Worm (Caenorhabditis elegans) whole organism, L4 larva: Measurements from ENCODE around the gene str-254.

Experiments
- T26A8.4 ChIP-seq: fragments of 200-800 bp; sonication (Bioruptor generic); IDR thresholded peaks from 2 replicates; pipeline ENCODE4 v1.3.6; 2022; ENCODE audit warnings: missing genetic modification characterization, missing compliant biosample characterization
- Y105C5A.15 ChIP-seq: fragments of 200-800 bp; sonication (Bioruptor generic); IDR thresholded peaks from 2 replicates; pipeline ENCODE4 v1.3.6; 2022; ENCODE audit warnings: missing genetic modification characterization, missing compliant biosample characterization
- aha-1 ChIP-seq: fragments of 150-350 bp; peaks from one replicate; lab custom pipeline; 2014; ENCODE audit warnings: missing biosample characterization, missing genetic modification characterization
- dpl-1 ChIP-seq: fragments of 150-350 bp; optimal IDR thresholded peaks from 2 replicates; lab custom pipeline; 2014; ENCODE audit warnings: missing biosample characterization, missing genetic modification reagents, missing genetic modification characterization
- hmg-1.1 ChIP-seq: fragments of 200-800 bp; sonication (Bioruptor generic); IDR thresholded peaks from 2 replicates; pipeline ENCODE4 v1.3.6; 2022; ENCODE audit warnings: missing genetic modification reagents, missing genetic modification characterization, missing compliant biosample characterization
- nhr-237 ChIP-seq: sonication (generic microtip); optimal IDR thresholded peaks from 2 replicates; lab custom pipeline; 2017; ENCODE audit warnings: missing biosample characterization, missing genetic modification characterization
- nhr-25 ChIP-seq: sonication (generic microtip); optimal IDR thresholded peaks from 2 replicates; lab custom pipeline; 2017; ENCODE audit warnings: missing genetic modification characterization, mild to moderate bottlenecking, missing compliant biosample characterization, antibody characterized with exemption, moderate library complexity, borderline replicate concordance; ENCODE audit not compliant: insufficient read depth
- skn-1 ChIP-seq: fragments of 150-350 bp; optimal IDR thresholded peaks from 2 replicates; lab custom pipeline; 2014; ENCODE audit warnings: missing biosample characterization, missing genetic modification characterization
- unc-39 ChIP-seq: sonication (generic microtip); optimal IDR thresholded peaks from 2 replicates; lab custom pipeline; 2017; ENCODE audit warnings: missing biosample characterization, missing genetic modification characterization

DNA sequence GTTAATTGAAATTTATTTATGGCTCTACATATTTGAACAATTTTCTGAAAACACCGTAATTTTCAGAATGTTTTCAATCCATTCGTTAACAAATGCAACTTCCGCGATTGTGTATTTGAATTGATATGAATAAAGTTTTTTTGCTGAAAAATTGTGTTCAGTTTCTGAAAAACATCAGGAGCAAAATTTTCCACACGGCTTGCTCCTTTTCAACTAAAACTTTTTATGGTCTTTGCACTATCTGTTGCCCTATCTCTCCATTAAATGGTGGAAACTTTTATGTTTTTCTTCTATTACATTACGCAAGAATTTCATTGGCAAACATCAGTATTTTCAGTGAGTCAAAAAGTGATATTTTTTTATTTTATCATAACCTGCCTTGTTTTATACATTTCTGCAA is 4.5 kb downstream of the str-254 start, which contains the start of gene F10A3.4:
- no peak for TF ChIP-seq T26A8.4 (GFP tag; lab: Robert Waterston, UW)
- no peak for TF ChIP-seq Y105C5A.15
- no peak for TF ChIP-seq nhr-237 (tag; lab: Kevin White, UChicago)
- no peak for TF ChIP-seq nhr-25
- TF ChIP-seq dpl-1 (GFP tag; lab: Kevin White, UChicago), result no peak
- no peak for TF ChIP-seq unc-39 (tag; lab: Kevin White, UChicago)
- TF ChIP-seq aha-1 (tag; lab: Kevin White, UChicago), result no peak
- TF ChIP-seq skn-1 (tag; lab: Kevin White, UChicago), result no peak
- no peak for TF ChIP-seq hmg-1.1 (GFP tag; lab: Robert Waterston, UW)
